Fruit fly (Drosophila melanogaster) whole organism, prepupa: ENCODE results near the gene Gr64d.
A peak's percentile ranks its signal among the peaks of the same experiment; 100 is the strongest.

Experiments
- Blimp-1 ChIP-seq: fragments of 200-800 bp; sonication (Bioruptor generic); optimal IDR thresholded peaks from 3 replicates; lab custom pipeline; 2017; ENCODE audit warnings: missing biosample characterization, missing genetic modification characterization, mild to moderate bottlenecking, moderate library complexity, missing genetic modification reagents
- CG10631 ChIP-seq: fragments of 200-800 bp; sonication (Bioruptor generic); optimal IDR thresholded peaks from 2 replicates; lab custom pipeline; 2016; ENCODE audit warnings: missing biosample characterization, missing genetic modification characterization
- CG10669 ChIP-seq: fragments of 200-800 bp; sonication (Bioruptor generic); optimal IDR thresholded peaks from 3 replicates; lab custom pipeline; 2018; ENCODE audit warnings: missing biosample characterization, mild to moderate bottlenecking, missing genetic modification characterization, moderate library complexity
- CG11762 ChIP-seq: fragments of 200-800 bp; sonication (Bioruptor generic); optimal IDR thresholded peaks from 3 replicates; lab custom pipeline; 2016; ENCODE audit warnings: missing biosample characterization, missing genetic modification characterization; ENCODE audit not compliant: insufficient read depth
- CG15336 ChIP-seq: fragments of 200-800 bp; sonication (Bioruptor generic); IDR thresholded peaks from 2 replicates; pipeline ENCODE4 v1.3.6; 2022; ENCODE audit warnings: missing biosample characterization, missing genetic modification characterization
- CG1621 ChIP-seq: fragments of 200-800 bp; sonication (Bioruptor generic); optimal IDR thresholded peaks from 3 replicates; lab custom pipeline; 2018; ENCODE audit warnings: missing biosample characterization, mild to moderate bottlenecking, missing genetic modification characterization
- CG16779 ChIP-seq: fragments of 200-800 bp; sonication (Bioruptor generic); optimal IDR thresholded peaks from 3 replicates; lab custom pipeline; 2017; ENCODE audit warnings: missing biosample characterization, mild to moderate bottlenecking, missing genetic modification characterization
- CG3032 ChIP-seq: fragments of 200-800 bp; optimal IDR thresholded peaks from 2 replicates; lab custom pipeline; 2019; ENCODE audit warnings: missing biosample characterization, mild to moderate bottlenecking, missing genetic modification characterization, moderate library complexity
- CG31627 ChIP-seq: fragments of 200-800 bp; sonication (Bioruptor generic); optimal IDR thresholded peaks from 3 replicates; lab custom pipeline; 2016; ENCODE audit warnings: missing biosample characterization, missing genetic modification characterization
- CG32006 ChIP-seq: fragments of 200-800 bp; sonication (Bioruptor generic); optimal IDR thresholded peaks from 3 replicates; lab custom pipeline; 2017; ENCODE audit warnings: missing biosample characterization, mild to moderate bottlenecking, missing genetic modification characterization
- CG34406 ChIP-seq: fragments of 200-800 bp; sonication (Bioruptor generic); optimal IDR thresholded peaks from 3 replicates; lab custom pipeline; 2016; ENCODE audit warnings: missing biosample characterization, missing genetic modification characterization
- CG3919 ChIP-seq: fragments of 200-800 bp; sonication (Bioruptor generic); optimal IDR thresholded peaks from 3 replicates; lab custom pipeline; 2016; ENCODE audit warnings: missing biosample characterization, missing genetic modification characterization
- CG6163 ChIP-seq: fragments of 200-800 bp; sonication (Bioruptor generic); IDR thresholded peaks from 3 replicates; pipeline ENCODE4 v1.3.6; 2022; ENCODE audit warnings: missing biosample characterization, missing genetic modification characterization
- CG6276 ChIP-seq: fragments of 200-800 bp; sonication (Bioruptor generic); optimal IDR thresholded peaks from 2 replicates; lab custom pipeline; 2017; ENCODE audit warnings: missing biosample characterization, mild to moderate bottlenecking, missing genetic modification characterization
- CG6792 ChIP-seq: fragments of 200-800 bp; sonication (Bioruptor generic); optimal IDR thresholded peaks from 3 replicates; lab custom pipeline; 2016; ENCODE audit warnings: missing biosample characterization, missing genetic modification characterization
- CG6808 ChIP-seq: fragments of 200-800 bp; sonication (Bioruptor generic); optimal IDR thresholded peaks from 3 replicates; lab custom pipeline; 2017; ENCODE audit warnings: missing biosample characterization, missing genetic modification characterization, mild to moderate bottlenecking, moderate library complexity, missing genetic modification reagents
- CG7368 ChIP-seq: fragments of 200-800 bp; sonication (Bioruptor generic); optimal IDR thresholded peaks from 3 replicates; lab custom pipeline; 2016; ENCODE audit warnings: missing biosample characterization, missing genetic modification characterization
- CG8119 ChIP-seq: fragments of 200-800 bp; sonication (Bioruptor generic); IDR thresholded peaks from 3 replicates; pipeline ENCODE4 v1.3.6; 2022; ENCODE audit warnings: missing biosample characterization, missing genetic modification characterization
- CG8319 ChIP-seq: fragments of 200-800 bp; sonication (Bioruptor generic); optimal IDR thresholded peaks from 3 replicates; lab custom pipeline; 2016; ENCODE audit warnings: missing biosample characterization, missing genetic modification characterization
- CG8632 ChIP-seq: fragments of 200-800 bp; sonication (Bioruptor generic); optimal IDR thresholded peaks from 3 replicates; lab custom pipeline; 2016; ENCODE audit warnings: missing biosample characterization, missing genetic modification characterization
- CG9139 ChIP-seq: fragments of 200-800 bp; sonication (Bioruptor generic); optimal IDR thresholded peaks from 3 replicates; lab custom pipeline; 2017; ENCODE audit warnings: missing biosample characterization, mild to moderate bottlenecking, missing genetic modification characterization
- Eip75B ChIP-seq: fragments of 200-800 bp; sonication (Bioruptor generic); optimal IDR thresholded peaks from 3 replicates; lab custom pipeline; 2016; ENCODE audit warnings: missing biosample characterization, missing genetic modification characterization
- Eip78C ChIP-seq: fragments of 200-800 bp; sonication (Bioruptor generic); peaks from one replicate; lab custom pipeline; 2016; ENCODE audit warnings: missing biosample characterization, missing genetic modification characterization
- Eip93F ChIP-seq: fragments of 200-800 bp; sonication (Bioruptor generic); optimal IDR thresholded peaks from 2 replicates; lab custom pipeline; 2016; ENCODE audit warnings: missing biosample characterization, mild to moderate bottlenecking, missing genetic modification characterization
- Ets21C ChIP-seq: fragments of 200-800 bp; sonication (Bioruptor generic); optimal IDR thresholded peaks from 3 replicates; lab custom pipeline; 2016; ENCODE audit warnings: missing biosample characterization, missing genetic modification characterization
- Ets96B ChIP-seq: fragments of 200-800 bp; optimal IDR thresholded peaks from 2 replicates; lab custom pipeline; 2019; ENCODE audit warnings: missing biosample characterization, mild to moderate bottlenecking, missing genetic modification characterization, moderate library complexity
- Gug ChIP-seq: fragments of 200-800 bp; sonication (Bioruptor generic); IDR thresholded peaks from 2 replicates; pipeline ENCODE4 v1.3.6; 2022; ENCODE audit warnings: missing biosample characterization, missing genetic modification characterization
- Hr39 ChIP-seq: fragments of 200-800 bp; sonication (Bioruptor generic); optimal IDR thresholded peaks from 2 replicates; lab custom pipeline; 2016; ENCODE audit warnings: missing biosample characterization, missing genetic modification characterization
- Hr4 ChIP-seq: fragments of 200-800 bp; sonication (Bioruptor generic); optimal IDR thresholded peaks from 3 replicates; lab custom pipeline; 2016; ENCODE audit warnings: missing biosample characterization, missing genetic modification characterization
- Lpt ChIP-seq: fragments of 200-800 bp; sonication (Bioruptor generic); optimal IDR thresholded peaks from 3 replicates; lab custom pipeline; 2016; ENCODE audit warnings: missing biosample characterization, missing genetic modification characterization
- OdsH ChIP-seq: fragments of 200-800 bp; sonication (Bioruptor generic); optimal IDR thresholded peaks from 3 replicates; lab custom pipeline; 2016; ENCODE audit warnings: missing biosample characterization, missing genetic modification characterization
- Smox ChIP-seq: fragments of 200-800 bp; sonication (Bioruptor generic); optimal IDR thresholded peaks from 3 replicates; lab custom pipeline; 2016; ENCODE audit warnings: missing biosample characterization, missing genetic modification characterization
- Sox102F ChIP-seq: fragments of 200-800 bp; sonication (Bioruptor generic); optimal IDR thresholded peaks from 2 replicates; lab custom pipeline; 2016; ENCODE audit warnings: missing biosample characterization, mild to moderate bottlenecking, missing genetic modification characterization
- Sox14 ChIP-seq: fragments of 200-800 bp; sonication (Bioruptor generic); optimal IDR thresholded peaks from 3 replicates; lab custom pipeline; 2016; ENCODE audit warnings: missing biosample characterization, missing genetic modification characterization
- Sox15 ChIP-seq: fragments of 200-800 bp; sonication (Bioruptor generic); optimal IDR thresholded peaks from 3 replicates; lab custom pipeline; 2016; ENCODE audit warnings: missing biosample characterization, missing genetic modification characterization
- achi ChIP-seq: fragments of 200-800 bp; sonication (Bioruptor generic); optimal IDR thresholded peaks from 3 replicates; lab custom pipeline; 2016; ENCODE audit warnings: missing biosample characterization, missing genetic modification characterization
- acj6 ChIP-seq: fragments of 200-800 bp; sonication (Bioruptor generic); optimal IDR thresholded peaks from 3 replicates; lab custom pipeline; 2016; ENCODE audit warnings: missing biosample characterization, missing genetic modification characterization
- cyc ChIP-seq: fragments of 200-800 bp; sonication (Bioruptor generic); optimal IDR thresholded peaks from 3 replicates; lab custom pipeline; 2016; ENCODE audit warnings: missing biosample characterization, missing genetic modification characterization
- dac ChIP-seq: fragments of 200-800 bp; sonication (Bioruptor generic); optimal IDR thresholded peaks from 2 replicates; lab custom pipeline; 2017; ENCODE audit warnings: missing biosample characterization, mild to moderate bottlenecking, missing genetic modification characterization
- dsx ChIP-seq: fragments of 200-800 bp; optimal IDR thresholded peaks from 3 replicates; lab custom pipeline; 2019; ENCODE audit warnings: missing biosample characterization, mild to moderate bottlenecking, missing genetic modification characterization, moderate library complexity; ENCODE audit not compliant: poor library complexity, severe bottlenecking
- eg ChIP-seq: fragments of 200-800 bp; sonication (Bioruptor generic); IDR thresholded peaks from 3 replicates; pipeline ENCODE4 v1.3.6; 2022; ENCODE audit warnings: missing biosample characterization, missing genetic modification characterization
- esn ChIP-seq: fragments of 200-800 bp; sonication (Bioruptor generic); optimal IDR thresholded peaks from 2 replicates; lab custom pipeline; 2016; ENCODE audit warnings: missing biosample characterization, mild to moderate bottlenecking, missing genetic modification characterization, moderate library complexity
- fd85E ChIP-seq: fragments of 200-800 bp; sonication (Bioruptor generic); optimal IDR thresholded peaks from 3 replicates; lab custom pipeline; 2016; ENCODE audit warnings: missing biosample characterization, missing genetic modification characterization
- fkh ChIP-seq: fragments of 200-800 bp; sonication (Bioruptor generic); optimal IDR thresholded peaks from 3 replicates; lab custom pipeline; 2017; ENCODE audit warnings: missing biosample characterization, mild to moderate bottlenecking, missing genetic modification characterization, moderate library complexity
- net ChIP-seq: fragments of 200-800 bp; sonication (Bioruptor generic); optimal IDR thresholded peaks from 3 replicates; lab custom pipeline; 2016; ENCODE audit warnings: missing biosample characterization, missing genetic modification characterization
- pdm3 ChIP-seq: fragments of 200-800 bp; sonication (Bioruptor generic); optimal IDR thresholded peaks from 3 replicates; lab custom pipeline; 2016; ENCODE audit warnings: missing biosample characterization, missing genetic modification characterization
- salr ChIP-seq, 2 experiments: fragments of 200-800 bp; sonication (Bioruptor generic); optimal IDR thresholded peaks; 3 replicates each; lab custom pipeline; 2016 to 2018; ENCODE audit warnings: missing biosample characterization in 2 of 2, missing genetic modification characterization in 2 of 2, mild to moderate bottlenecking in 1 of 2
- spab ChIP-seq: fragments of 200-800 bp; sonication (Bioruptor generic); optimal IDR thresholded peaks from 2 replicates; lab custom pipeline; 2017; ENCODE audit warnings: missing biosample characterization, mild to moderate bottlenecking, missing genetic modification characterization, missing genetic modification reagents
- ss ChIP-seq, 2 experiments: fragments of 200-800 bp; sonication (Bioruptor generic); optimal IDR thresholded peaks; 2 replicates in 1 of 2; 3 replicates in 1 of 2; lab custom pipeline; 2017 to 2018; ENCODE audit warnings: mild to moderate bottlenecking in 2 of 2, missing biosample characterization in 2 of 2, missing genetic modification characterization in 2 of 2, moderate library complexity in 1 of 2
- svp ChIP-seq: fragments of 200-800 bp; sonication (Bioruptor generic); peaks from one replicate; lab custom pipeline; 2016; ENCODE audit warnings: missing biosample characterization, missing genetic modification characterization
- topi ChIP-seq: fragments of 200-800 bp; sonication (Bioruptor generic); optimal IDR thresholded peaks from 3 replicates; lab custom pipeline; 2016; ENCODE audit warnings: missing biosample characterization, missing genetic modification characterization
- vri ChIP-seq: fragments of 200-800 bp; sonication (Bioruptor generic); optimal IDR thresholded peaks from 3 replicates; lab custom pipeline; 2016; ENCODE audit warnings: missing biosample characterization, mild to moderate bottlenecking, missing genetic modification characterization

Gene Gr64d

dm6 chr3L:4040247-4040925 lies 8.5 kb downstream of the Gr64d start, which contains the start of the genes CG11593 and Rcd5:
Gene CG11593, minus strand, starts transcription at chr3L:4040482.
Gene Rcd5, plus strand, starts transcription at chr3L:4040529.
- no peak for TF ChIP-seq esn (GFP tag; lab: Kevin White, UChicago)
- peak; percentile 80 for TF ChIP-seq CG10631 (GFP tag; lab: Kevin White, UChicago)
- no peak for TF ChIP-seq CG6276 (GFP tag; lab: Kevin White, UChicago)
- TF ChIP-seq CG6808 (GFP tag; lab: Kevin White, UChicago): no peak
- TF ChIP-seq Eip93F (GFP tag; lab: Kevin White, UChicago): no peak
- TF ChIP-seq ss (GFP tag; optimal IDR thresholded peaks at IDR 0.05; lab: Kevin White, UChicago): no peak
- TF ChIP-seq CG31627 (GFP tag; lab: Kevin White, UChicago): peak; percentile 55
- TF ChIP-seq acj6: peak; percentile 69
- TF ChIP-seq Hr39 (GFP tag; lab: Kevin White, UChicago): no peak
- TF ChIP-seq dac: no peak
- TF ChIP-seq fkh: no peak
- peak; percentile 66 for TF ChIP-seq CG32006 (GFP tag; lab: Kevin White, UChicago)
- peak; percentile 48 for TF ChIP-seq Lpt (GFP tag; lab: Kevin White, UChicago)
- peak; percentile 72 for TF ChIP-seq Gug (GFP tag; lab: Robert Waterston, UW)
- TF ChIP-seq CG1621 (tag; lab: Kevin White, UChicago): no peak
- TF ChIP-seq CG8632 (GFP tag; lab: Kevin White, UChicago): peak; percentile 24
- TF ChIP-seq pdm3: no peak
- TF ChIP-seq topi (GFP tag; lab: Kevin White, UChicago): no peak
- no peak for TF ChIP-seq net
- TF ChIP-seq OdsH: no peak
- TF ChIP-seq Eip78C: no peak
- TF ChIP-seq fd85E (GFP tag; lab: Kevin White, UChicago): no peak
- TF ChIP-seq Ets21C: no peak
- no peak for TF ChIP-seq Blimp-1 (GFP tag; lab: Kevin White, UChicago)
- TF ChIP-seq CG3032 (tag; lab: Kevin White, UChicago): no peak
- TF ChIP-seq spab (GFP tag; lab: Kevin White, UChicago): no peak
- no peak for TF ChIP-seq dsx (GFP tag; lab: Kevin White, UChicago)
- TF ChIP-seq Sox15 (GFP tag; lab: Kevin White, UChicago): peak; percentile 21
- TF ChIP-seq vri (GFP tag; lab: Kevin White, UChicago): no peak
- no peak for TF ChIP-seq Eip75B (GFP tag; lab: Kevin White, UChicago)
- no peak for TF ChIP-seq CG10669
- TF ChIP-seq CG34406 (GFP tag; lab: Kevin White, UChicago): no peak
- peak; percentile 79 for TF ChIP-seq eg (GFP tag; lab: Robert Waterston, UW)
- TF ChIP-seq cyc: peak; percentile 53
- TF ChIP-seq Sox102F: no peak
- no peak for TF ChIP-seq Hr4 (GFP tag; lab: Kevin White, UChicago)
- peak; percentile 4 for TF ChIP-seq CG11762 (GFP tag; lab: Kevin White, UChicago)
- TF ChIP-seq CG8119: peak; percentile 50; the same call in 2 of the 3 replicates
- TF ChIP-seq Smox (GFP tag; lab: Kevin White, UChicago): no peak
- no peak for TF ChIP-seq CG3919 (GFP tag; lab: Kevin White, UChicago)
- TF ChIP-seq CG8319 (GFP tag; lab: Kevin White, UChicago): peak; percentile 77
- TF ChIP-seq Ets96B (tag; lab: Kevin White, UChicago): no peak
- no peak for TF ChIP-seq CG6792
- TF ChIP-seq salr (GFP tag; optimal IDR thresholded peaks at IDR 0.05; lab: Kevin White, UChicago): no peak
- no peak for TF ChIP-seq CG7368 (GFP tag; lab: Kevin White, UChicago)
- TF ChIP-seq svp (GFP tag; lab: Kevin White, UChicago): no peak
- no peak for TF ChIP-seq CG9139 (GFP tag; lab: Kevin White, UChicago)
- peak; percentile 83 for TF ChIP-seq CG6163 (GFP tag; lab: Robert Waterston, UW)
- TF ChIP-seq Sox14 (GFP tag; lab: Kevin White, UChicago): peak; percentile 50
- TF ChIP-seq CG16779: no peak
- TF ChIP-seq achi: peak; percentile 70
- TF ChIP-seq CG15336: peak; percentile 51
